Worm (Caenorhabditis elegans) whole organism, young adult: ENCODE data around the gene C12D8.20.

Experiments used
- B0019.2 ChIP-seq: fragments of 200-800 bp; sonication (Bioruptor generic); conservative IDR thresholded peaks from 2 replicates; pipeline ENCODE4 v1.3.6; 2022; ENCODE audit warnings: missing genetic modification reagents, missing genetic modification characterization, missing compliant biosample characterization
- B0035.1 ChIP-seq: sonication (generic microtip); optimal IDR thresholded peaks from 2 replicates; lab custom pipeline; 2016; ENCODE audit warnings: missing genetic modification characterization, mild to moderate bottlenecking, missing compliant biosample characterization, missing genotype, missing genetic modification reagents
- B0261.1 ChIP-seq: sonication (generic microtip); optimal IDR thresholded peaks from 2 replicates; lab custom pipeline; 2016; ENCODE audit warnings: mild to moderate bottlenecking, missing genetic modification characterization, moderate library complexity, missing compliant biosample characterization
- B0336.3 ChIP-seq: fragments of 200-800 bp; sonication (Bioruptor generic); IDR thresholded peaks from 2 replicates; pipeline ENCODE4 v1.3.6; 2022; ENCODE audit warnings: missing genetic modification characterization, missing compliant biosample characterization
- C06A6.2 ChIP-seq: fragments of 200-800 bp; sonication (Bioruptor generic); conservative IDR thresholded peaks from 2 replicates; pipeline ENCODE4 v1.3.6; 2022; ENCODE audit warnings: missing genetic modification characterization, missing compliant biosample characterization
- C17E4.6 ChIP-seq: fragments of 200-800 bp; sonication (Bioruptor generic); IDR thresholded peaks from 2 replicates; pipeline ENCODE4 v1.3.6; 2022; ENCODE audit warnings: missing genetic modification reagents, missing genetic modification characterization, missing compliant biosample characterization
- D2030.7 ChIP-seq: fragments of 200-800 bp; sonication (Bioruptor generic); IDR thresholded peaks from 2 replicates; pipeline ENCODE4 v1.3.6; 2022; ENCODE audit warnings: missing genetic modification reagents, missing genetic modification characterization, missing compliant biosample characterization
- F49E8.2 ChIP-seq: sonication (generic microtip); optimal IDR thresholded peaks from 3 replicates; lab custom pipeline; 2017; ENCODE audit warnings: missing genetic modification characterization, mild to moderate bottlenecking, missing compliant biosample characterization, antibody characterized with exemption, moderate library complexity; ENCODE audit not compliant: insufficient read depth
- F55B11.4 ChIP-seq: sonication (generic microtip); optimal IDR thresholded peaks from 2 replicates; lab custom pipeline; 2016; ENCODE audit warnings: missing compliant biosample characterization, missing genetic modification characterization, borderline replicate concordance; ENCODE audit not compliant: insufficient read depth
- F57C9.4 ChIP-seq: sonication (generic microtip); optimal IDR thresholded peaks from 2 replicates; lab custom pipeline; 2017; ENCODE audit warnings: mild to moderate bottlenecking, missing genetic modification characterization, missing compliant biosample characterization
- K11D2.4 ChIP-seq: fragments of 200-800 bp; sonication (Bioruptor generic); IDR thresholded peaks from 2 replicates; pipeline ENCODE4 v1.3.6; 2022; ENCODE audit warnings: missing genetic modification reagents, missing genetic modification characterization, missing compliant biosample characterization
- Y53G8AR.9 ChIP-seq: fragments of 200-800 bp; sonication (Bioruptor generic); conservative IDR thresholded peaks from 2 replicates; pipeline ENCODE4 v1.3.6; 2022; ENCODE audit warnings: missing genetic modification reagents, missing genetic modification characterization, missing compliant biosample characterization
- Y67H2A.10 ChIP-seq: fragments of 200-800 bp; sonication (Bioruptor generic); conservative IDR thresholded peaks from 2 replicates; pipeline ENCODE4 v1.3.6; 2022; ENCODE audit warnings: missing genetic modification reagents, missing genetic modification characterization, missing compliant biosample characterization
- Y79H2A.3 ChIP-seq: fragments of 200-800 bp; sonication (Bioruptor generic); conservative IDR thresholded peaks from 2 replicates; pipeline ENCODE4 v1.3.6; 2022; ENCODE audit warnings: missing genetic modification reagents, missing genetic modification characterization, missing compliant biosample characterization
- Y95B8A.8 ChIP-seq: fragments of 200-800 bp; sonication (Bioruptor generic); IDR thresholded peaks from 2 replicates; pipeline ENCODE4 v1.3.6; 2022; ENCODE audit warnings: missing genetic modification reagents, missing genetic modification characterization, missing compliant biosample characterization
- akir-1 ChIP-seq: fragments of 200-800 bp; sonication (Bioruptor generic); optimal IDR thresholded peaks from 2 replicates; lab custom pipeline; 2018; ENCODE audit warnings: mild to moderate bottlenecking, missing genetic modification characterization, moderate library complexity, missing compliant biosample characterization
- athp-1 ChIP-seq: sonication (generic microtip); optimal IDR thresholded peaks from 2 replicates; lab custom pipeline; 2017; ENCODE audit warnings: mild to moderate bottlenecking, missing genetic modification characterization, missing compliant biosample characterization
- attf-6 ChIP-seq: fragments of 200-800 bp; sonication (Bioruptor generic); IDR thresholded peaks from 2 replicates; pipeline ENCODE4 v1.3.6; 2022; ENCODE audit warnings: missing genetic modification reagents, missing genetic modification characterization, missing compliant biosample characterization
- cebp-1 ChIP-seq, 2 experiments: fragments of 200-800 bp in 1 of 2; sonication (Bioruptor generic) in 1 of 2; sonication (generic microtip) in 1 of 2; IDR thresholded peaks in 1 of 2; optimal IDR thresholded peaks in 1 of 2; 2 replicates each; pipeline versions ENCODE4 v1.3.6 to Lab custom; 2017 to 2022; ENCODE audit warnings: missing compliant biosample characterization in 2 of 2, missing genetic modification characterization in 2 of 2, mild to moderate bottlenecking in 1 of 2, missing genetic modification reagents in 1 of 2, moderate library complexity in 1 of 2
- cebp-2 ChIP-seq: fragments of 200-800 bp; sonication (Bioruptor generic); IDR thresholded peaks from 2 replicates; pipeline ENCODE4 v1.3.6; 2022; ENCODE audit warnings: missing genetic modification characterization, missing compliant biosample characterization
- ceh-40 ChIP-seq: fragments of 200-800 bp; sonication (Bioruptor generic); IDR thresholded peaks from 2 replicates; pipeline ENCODE4 v1.3.6; 2022; ENCODE audit warnings: missing genetic modification characterization, missing compliant biosample characterization
- ceh-91 ChIP-seq: fragments of 200-800 bp; sonication (Bioruptor generic); IDR thresholded peaks from 2 replicates; pipeline ENCODE4 v1.3.6; 2022; ENCODE audit warnings: missing genetic modification reagents, missing genetic modification characterization, missing compliant biosample characterization
- die-1 ChIP-seq: sonication (generic microtip); optimal IDR thresholded peaks from 2 replicates; lab custom pipeline; 2016; ENCODE audit warnings: missing genotype, mild to moderate bottlenecking, missing genetic modification characterization, missing compliant biosample characterization
- dox-1 ChIP-seq: fragments of 200-800 bp; sonication (Bioruptor generic); IDR thresholded peaks from 2 replicates; pipeline ENCODE4 v1.3.6; 2022; ENCODE audit warnings: missing genetic modification reagents, missing genetic modification characterization, missing compliant biosample characterization
- dpl-1 ChIP-seq: fragments of 150-350 bp; optimal IDR thresholded peaks from 2 replicates; lab custom pipeline; 2014; ENCODE audit warnings: missing biosample characterization, missing genetic modification reagents, missing genetic modification characterization
- egl-44 ChIP-seq: fragments of 200-800 bp; sonication (Bioruptor generic); IDR thresholded peaks from 2 replicates; pipeline ENCODE4 v1.3.6; 2022; ENCODE audit warnings: missing genetic modification reagents, missing genetic modification characterization, missing compliant biosample characterization
- ets-4 ChIP-seq: fragments of 200-800 bp; sonication (Bioruptor generic); optimal IDR thresholded peaks from 2 replicates; lab custom pipeline; 2018; ENCODE audit warnings: mild to moderate bottlenecking, missing genetic modification characterization, missing compliant biosample characterization
- him-1 ChIP-seq: sonication (generic microtip); optimal IDR thresholded peaks from 2 replicates; lab custom pipeline; 2016; ENCODE audit warnings: missing genotype, missing genetic modification reagents, missing genetic modification characterization, missing compliant biosample characterization
- hmg-1.2 ChIP-seq: fragments of 200-800 bp; sonication (Bioruptor generic); IDR thresholded peaks from 2 replicates; pipeline ENCODE4 v1.3.6; 2022; ENCODE audit warnings: missing genetic modification reagents, missing genetic modification characterization, missing compliant biosample characterization
- lag-1 ChIP-seq: fragments of 200-800 bp; sonication (Bioruptor generic); IDR thresholded peaks from 2 replicates; pipeline ENCODE4 v1.3.6; 2022; ENCODE audit warnings: missing genetic modification reagents, missing genetic modification characterization, missing compliant biosample characterization
- lin-40 ChIP-seq: sonication (generic microtip); optimal IDR thresholded peaks from 2 replicates; lab custom pipeline; 2016; ENCODE audit warnings: missing genetic modification characterization, mild to moderate bottlenecking, missing compliant biosample characterization, missing genotype, missing genetic modification reagents
- madf-8 ChIP-seq: fragments of 200-800 bp; sonication (Bioruptor generic); conservative IDR thresholded peaks from 2 replicates; pipeline ENCODE4 v1.3.6; 2022; ENCODE audit warnings: missing genetic modification reagents, missing genetic modification characterization, missing compliant biosample characterization
- mcd-1 ChIP-seq: fragments of 200-800 bp; sonication (Bioruptor generic); IDR thresholded peaks from 2 replicates; pipeline ENCODE4 v1.3.6; 2022; ENCODE audit warnings: missing genetic modification reagents, missing genetic modification characterization, missing compliant biosample characterization
- mes-4 ChIP-seq: sonication (generic microtip); optimal IDR thresholded peaks from 2 replicates; lab custom pipeline; 2016; ENCODE audit warnings: missing genotype, missing genetic modification characterization, missing compliant biosample characterization
- nfyb-1 ChIP-seq: fragments of 200-800 bp; sonication (Bioruptor generic); IDR thresholded peaks from 2 replicates; pipeline ENCODE4 v1.3.6; 2022; ENCODE audit warnings: missing genetic modification reagents, missing genetic modification characterization, missing compliant biosample characterization
- nhr-27 ChIP-seq: fragments of 200-800 bp; sonication (Bioruptor generic); optimal IDR thresholded peaks from 2 replicates; lab custom pipeline; 2018; ENCODE audit warnings: mild to moderate bottlenecking, missing genetic modification characterization, moderate library complexity, missing compliant biosample characterization
- rcor-1 ChIP-seq: fragments of 200-800 bp; sonication (Bioruptor generic); IDR thresholded peaks from 2 replicates; pipeline ENCODE4 v1.3.6; 2022; ENCODE audit warnings: missing genetic modification reagents, missing genetic modification characterization, missing compliant biosample characterization
- rec-8 ChIP-seq, 2 experiments: sonication (generic microtip); optimal IDR thresholded peaks; 2 replicates each; lab custom pipeline; 2016; ENCODE audit warnings: mild to moderate bottlenecking in 2 of 2, missing genetic modification characterization in 2 of 2, missing genetic modification reagents in 2 of 2, missing genotype in 2 of 2, missing biosample characterization in 1 of 2, missing compliant biosample characterization in 1 of 2, moderate library complexity in 1 of 2
- rpc-1 ChIP-seq, 2 experiments: fragments of 150-350 bp in 1 of 2; sonication (generic microtip) in 1 of 2; optimal IDR thresholded peaks; 2 replicates each; lab custom pipeline; 2014 to 2018; ENCODE audit warnings: missing biosample characterization in 1 of 2, missing genetic modification characterization in 1 of 2, missing genetic modification reagents in 1 of 2, missing genotype in 1 of 2
- somi-1 ChIP-seq: fragments of 200-800 bp; sonication (Bioruptor generic); optimal IDR thresholded peaks from 2 replicates; lab custom pipeline; 2018; ENCODE audit warnings: mild to moderate bottlenecking, missing genetic modification characterization, missing compliant biosample characterization
- xnd-1 ChIP-seq: sonication (generic microtip); optimal IDR thresholded peaks from 2 replicates; lab custom pipeline; 2016; ENCODE audit warnings: missing genotype, missing genetic modification reagents, missing genetic modification characterization, missing compliant biosample characterization
- zfh-2 ChIP-seq: fragments of 200-800 bp; sonication (Bioruptor generic); conservative IDR thresholded peaks from 2 replicates; pipeline ENCODE4 v1.3.6; 2022; ENCODE audit warnings: missing genetic modification reagents, missing genetic modification characterization, missing compliant biosample characterization
- zim-3 ChIP-seq: sonication (generic microtip); optimal IDR thresholded peaks from 2 replicates; lab custom pipeline; 2017; ENCODE audit warnings: mild to moderate bottlenecking, missing genetic modification characterization, moderate library complexity, missing compliant biosample characterization
- ztf-18 ChIP-seq: sonication (generic microtip); optimal IDR thresholded peaks from 2 replicates; lab custom pipeline; 2016; ENCODE audit warnings: missing genotype, mild to moderate bottlenecking, missing genetic modification characterization, missing compliant biosample characterization
- ztf-25 ChIP-seq: fragments of 200-800 bp; sonication (Bioruptor generic); IDR thresholded peaks from 2 replicates; pipeline ENCODE4 v1.3.6; 2022; ENCODE audit warnings: missing genetic modification reagents, missing genetic modification characterization, missing compliant biosample characterization
- ztf-28 ChIP-seq: fragments of 200-800 bp; sonication (Bioruptor generic); IDR thresholded peaks from 2 replicates; pipeline ENCODE4 v1.3.6; 2022; ENCODE audit warnings: missing genetic modification reagents, missing genetic modification characterization, missing compliant biosample characterization

Gene C12D8.20

ce11 chrV:10237959-10238444 lies 15.9 kb downstream of the C12D8.20 start:
- no peak for TF ChIP-seq lin-40 (tag; lab: Kevin White, UChicago)
- TF ChIP-seq somi-1 (GFP tag; lab: Kevin White, UChicago), result no peak
- TF ChIP-seq ztf-25 (GFP tag; lab: Robert Waterston, UW), result peak; percentile 85
- no peak for TF ChIP-seq Y67H2A.10
- TF ChIP-seq Y79H2A.3 (GFP tag; lab: Robert Waterston, UW), result peak; percentile 95
- TF ChIP-seq cebp-1 (GFP tag; IDR thresholded peaks at IDR 0.05; lab: Robert Waterston, UW), result 0 out of 2 replicates have a peak, but pooled peaks have one; percentile 12
- peak; percentile 57 for TF ChIP-seq cebp-1 (tag; optimal IDR thresholded peaks at IDR 0.05; lab: Kevin White, UChicago)
- TF ChIP-seq hmg-1.2 (GFP tag; lab: Robert Waterston, UW), result peak; percentile 29; the same call in 1 of the 2 replicates
- peak; percentile 27; the same call in 1 of the 2 replicates for TF ChIP-seq rcor-1 (GFP tag; lab: Robert Waterston, UW)
- TF ChIP-seq zim-3, result peak; percentile 4
- no peak for TF ChIP-seq egl-44 (GFP tag; lab: Robert Waterston, UW)
- no peak for TF ChIP-seq C06A6.2 (GFP tag; lab: Robert Waterston, UW)
- TF ChIP-seq mcd-1, result no peak
- TF ChIP-seq akir-1 (GFP tag; lab: Kevin White, UChicago), result no peak
- peak; percentile 82 for TF ChIP-seq nhr-27
- peak in 1 of 2 experiments; percentile 0 for TF ChIP-seq rec-8 (tag; optimal IDR thresholded peaks at IDR 0.05; lab: Kevin White, UChicago)
- TF ChIP-seq ceh-91, result peak; percentile 14; the same call in 1 of the 2 replicates
- peak; percentile 30; the same call in 1 of the 2 replicates for TF ChIP-seq dox-1
- no peak for TF ChIP-seq cebp-2 (GFP tag; lab: Robert Waterston, UW)
- peak; percentile 95 for TF ChIP-seq athp-1
- TF ChIP-seq mes-4 (tag; lab: Kevin White, UChicago), result peak; percentile 30
- TF ChIP-seq madf-8 (GFP tag; lab: Robert Waterston, UW), result no peak
- TF ChIP-seq F55B11.4 (tag; lab: Kevin White, UChicago), result no peak
- peak; percentile 73; the same call in 1 of the 2 replicates for TF ChIP-seq attf-6 (GFP tag; lab: Robert Waterston, UW)
- TF ChIP-seq F49E8.2 (tag; lab: Kevin White, UChicago), result peak; percentile 58
- TF ChIP-seq B0035.1, result peak; percentile 10
- TF ChIP-seq zfh-2 (GFP tag; lab: Robert Waterston, UW), result no peak
- TF ChIP-seq rpc-1 (optimal IDR thresholded peaks at IDR 0.05; lab: Kevin White, UChicago), result no peak
- TF ChIP-seq rpc-1 (tag; optimal IDR thresholded peaks at IDR 0.05; lab: Kevin White, UChicago), result no peak
- TF ChIP-seq C17E4.6 (GFP tag; lab: Robert Waterston, UW), result peak; percentile 49; the same call in 1 of the 2 replicates
- TF ChIP-seq xnd-1 (tag; lab: Kevin White, UChicago), result peak; percentile 28
- TF ChIP-seq die-1, result peak; percentile 27
- no peak for TF ChIP-seq lag-1
- TF ChIP-seq Y95B8A.8 (GFP tag; lab: Robert Waterston, UW), result peak; percentile 85; the same call in 1 of the 2 replicates
- TF ChIP-seq B0336.3 (GFP tag; lab: Robert Waterston, UW), result peak; percentile 82
- no peak for TF ChIP-seq F57C9.4 (tag; lab: Kevin White, UChicago)
- TF ChIP-seq ceh-40 (GFP tag; lab: Robert Waterston, UW), result no peak
- 0 out of 2 replicates have a peak, but pooled peaks have one; percentile 64 for TF ChIP-seq nfyb-1 (GFP tag; lab: Robert Waterston, UW)
- TF ChIP-seq D2030.7 (GFP tag; lab: Robert Waterston, UW), result 0 out of 2 replicates have a peak, but pooled peaks have one; percentile 36
- peak; percentile 75; the same call in 1 of the 2 replicates for TF ChIP-seq Y53G8AR.9 (GFP tag; lab: Robert Waterston, UW)
- no peak for TF ChIP-seq him-1
- peak; percentile 9 for TF ChIP-seq B0261.1
- no peak for TF ChIP-seq K11D2.4 (GFP tag; lab: Robert Waterston, UW)
- TF ChIP-seq ztf-28, result no peak
- TF ChIP-seq ztf-18 (tag; lab: Kevin White, UChicago), result peak; percentile 7
- no peak for TF ChIP-seq dpl-1
- no peak for TF ChIP-seq B0019.2 (GFP tag; lab: Robert Waterston, UW)
- TF ChIP-seq ets-4 (GFP tag; lab: Kevin White, UChicago), result no peak
